Fruit fly (Drosophila melanogaster) whole organism, prepupa: Measurements from ENCODE around the gene CG31661.

Experiments used
- Blimp-1 ChIP-seq: fragments of 200-800 bp; sonication (Bioruptor generic); optimal IDR thresholded peaks from 3 replicates; lab custom pipeline; 2017; ENCODE audit warnings: missing biosample characterization, missing genetic modification characterization, mild to moderate bottlenecking, moderate library complexity, missing genetic modification reagents
- CG10669 ChIP-seq: fragments of 200-800 bp; sonication (Bioruptor generic); optimal IDR thresholded peaks from 3 replicates; lab custom pipeline; 2018; ENCODE audit warnings: missing biosample characterization, mild to moderate bottlenecking, missing genetic modification characterization, moderate library complexity
- CG11762 ChIP-seq: fragments of 200-800 bp; sonication (Bioruptor generic); optimal IDR thresholded peaks from 3 replicates; lab custom pipeline; 2016; ENCODE audit warnings: missing biosample characterization, missing genetic modification characterization; ENCODE audit not compliant: insufficient read depth
- CG15336 ChIP-seq: fragments of 200-800 bp; sonication (Bioruptor generic); IDR thresholded peaks from 2 replicates; pipeline ENCODE4 v1.3.6; 2022; ENCODE audit warnings: missing biosample characterization, missing genetic modification characterization
- CG3032 ChIP-seq: fragments of 200-800 bp; optimal IDR thresholded peaks from 2 replicates; lab custom pipeline; 2019; ENCODE audit warnings: missing biosample characterization, mild to moderate bottlenecking, missing genetic modification characterization, moderate library complexity
- CG31627 ChIP-seq: fragments of 200-800 bp; sonication (Bioruptor generic); optimal IDR thresholded peaks from 3 replicates; lab custom pipeline; 2016; ENCODE audit warnings: missing biosample characterization, missing genetic modification characterization
- CG32006 ChIP-seq: fragments of 200-800 bp; sonication (Bioruptor generic); optimal IDR thresholded peaks from 3 replicates; lab custom pipeline; 2017; ENCODE audit warnings: missing biosample characterization, mild to moderate bottlenecking, missing genetic modification characterization
- CG3919 ChIP-seq: fragments of 200-800 bp; sonication (Bioruptor generic); optimal IDR thresholded peaks from 3 replicates; lab custom pipeline; 2016; ENCODE audit warnings: missing biosample characterization, missing genetic modification characterization
- CG6163 ChIP-seq: fragments of 200-800 bp; sonication (Bioruptor generic); IDR thresholded peaks from 3 replicates; pipeline ENCODE4 v1.3.6; 2022; ENCODE audit warnings: missing biosample characterization, missing genetic modification characterization
- CG6792 ChIP-seq: fragments of 200-800 bp; sonication (Bioruptor generic); optimal IDR thresholded peaks from 3 replicates; lab custom pipeline; 2016; ENCODE audit warnings: missing biosample characterization, missing genetic modification characterization
- CG9139 ChIP-seq: fragments of 200-800 bp; sonication (Bioruptor generic); optimal IDR thresholded peaks from 3 replicates; lab custom pipeline; 2017; ENCODE audit warnings: missing biosample characterization, mild to moderate bottlenecking, missing genetic modification characterization
- Eip78C ChIP-seq: fragments of 200-800 bp; sonication (Bioruptor generic); peaks from one replicate; lab custom pipeline; 2016; ENCODE audit warnings: missing biosample characterization, missing genetic modification characterization
- Eip93F ChIP-seq: fragments of 200-800 bp; sonication (Bioruptor generic); optimal IDR thresholded peaks from 2 replicates; lab custom pipeline; 2016; ENCODE audit warnings: missing biosample characterization, mild to moderate bottlenecking, missing genetic modification characterization
- Ets96B ChIP-seq: fragments of 200-800 bp; optimal IDR thresholded peaks from 2 replicates; lab custom pipeline; 2019; ENCODE audit warnings: missing biosample characterization, mild to moderate bottlenecking, missing genetic modification characterization, moderate library complexity
- Gug ChIP-seq: fragments of 200-800 bp; sonication (Bioruptor generic); IDR thresholded peaks from 2 replicates; pipeline ENCODE4 v1.3.6; 2022; ENCODE audit warnings: missing biosample characterization, missing genetic modification characterization
- Hr38 ChIP-seq: sonication (Bioruptor generic); optimal IDR thresholded peaks from 2 replicates; lab custom pipeline; 2016; ENCODE audit warnings: missing biosample characterization, missing genetic modification characterization
- Hr39 ChIP-seq: fragments of 200-800 bp; sonication (Bioruptor generic); optimal IDR thresholded peaks from 2 replicates; lab custom pipeline; 2016; ENCODE audit warnings: missing biosample characterization, missing genetic modification characterization
- Hr4 ChIP-seq: fragments of 200-800 bp; sonication (Bioruptor generic); optimal IDR thresholded peaks from 3 replicates; lab custom pipeline; 2016; ENCODE audit warnings: missing biosample characterization, missing genetic modification characterization
- Lpt ChIP-seq: fragments of 200-800 bp; sonication (Bioruptor generic); optimal IDR thresholded peaks from 3 replicates; lab custom pipeline; 2016; ENCODE audit warnings: missing biosample characterization, missing genetic modification characterization
- Met ChIP-seq: fragments of 200-800 bp; sonication (Bioruptor generic); optimal IDR thresholded peaks from 3 replicates; lab custom pipeline; 2016; ENCODE audit warnings: missing biosample characterization, missing genetic modification characterization
- Smox ChIP-seq: fragments of 200-800 bp; sonication (Bioruptor generic); optimal IDR thresholded peaks from 3 replicates; lab custom pipeline; 2016; ENCODE audit warnings: missing biosample characterization, missing genetic modification characterization
- Sox102F ChIP-seq: fragments of 200-800 bp; sonication (Bioruptor generic); optimal IDR thresholded peaks from 2 replicates; lab custom pipeline; 2016; ENCODE audit warnings: missing biosample characterization, mild to moderate bottlenecking, missing genetic modification characterization
- Sox14 ChIP-seq: fragments of 200-800 bp; sonication (Bioruptor generic); optimal IDR thresholded peaks from 3 replicates; lab custom pipeline; 2016; ENCODE audit warnings: missing biosample characterization, missing genetic modification characterization
- achi ChIP-seq: fragments of 200-800 bp; sonication (Bioruptor generic); optimal IDR thresholded peaks from 3 replicates; lab custom pipeline; 2016; ENCODE audit warnings: missing biosample characterization, missing genetic modification characterization
- acj6 ChIP-seq: fragments of 200-800 bp; sonication (Bioruptor generic); optimal IDR thresholded peaks from 3 replicates; lab custom pipeline; 2016; ENCODE audit warnings: missing biosample characterization, missing genetic modification characterization
- cyc ChIP-seq: fragments of 200-800 bp; sonication (Bioruptor generic); optimal IDR thresholded peaks from 3 replicates; lab custom pipeline; 2016; ENCODE audit warnings: missing biosample characterization, missing genetic modification characterization
- dac ChIP-seq: fragments of 200-800 bp; sonication (Bioruptor generic); optimal IDR thresholded peaks from 2 replicates; lab custom pipeline; 2017; ENCODE audit warnings: missing biosample characterization, mild to moderate bottlenecking, missing genetic modification characterization
- esn ChIP-seq: fragments of 200-800 bp; sonication (Bioruptor generic); optimal IDR thresholded peaks from 2 replicates; lab custom pipeline; 2016; ENCODE audit warnings: missing biosample characterization, mild to moderate bottlenecking, missing genetic modification characterization, moderate library complexity
- fkh ChIP-seq: fragments of 200-800 bp; sonication (Bioruptor generic); optimal IDR thresholded peaks from 3 replicates; lab custom pipeline; 2017; ENCODE audit warnings: missing biosample characterization, mild to moderate bottlenecking, missing genetic modification characterization, moderate library complexity
- lz ChIP-seq: fragments of 200-800 bp; sonication (Bioruptor generic); optimal IDR thresholded peaks from 3 replicates; lab custom pipeline; 2016; ENCODE audit warnings: missing biosample characterization, missing genetic modification characterization
- net ChIP-seq: fragments of 200-800 bp; sonication (Bioruptor generic); optimal IDR thresholded peaks from 3 replicates; lab custom pipeline; 2016; ENCODE audit warnings: missing biosample characterization, missing genetic modification characterization
- pdm3 ChIP-seq: fragments of 200-800 bp; sonication (Bioruptor generic); optimal IDR thresholded peaks from 3 replicates; lab custom pipeline; 2016; ENCODE audit warnings: missing biosample characterization, missing genetic modification characterization
- salr ChIP-seq, 2 experiments: fragments of 200-800 bp; sonication (Bioruptor generic); optimal IDR thresholded peaks; 3 replicates each; lab custom pipeline; 2016 to 2018; ENCODE audit warnings: missing biosample characterization in 2 of 2, missing genetic modification characterization in 2 of 2, mild to moderate bottlenecking in 1 of 2
- svp ChIP-seq: fragments of 200-800 bp; sonication (Bioruptor generic); peaks from one replicate; lab custom pipeline; 2016; ENCODE audit warnings: missing biosample characterization, missing genetic modification characterization
- topi ChIP-seq: fragments of 200-800 bp; sonication (Bioruptor generic); optimal IDR thresholded peaks from 3 replicates; lab custom pipeline; 2016; ENCODE audit warnings: missing biosample characterization, missing genetic modification characterization

The CG31661 gene

dm6 chr2L:1485975-1486665 is 10.9 kb upstream of the CG31661 start (continued):
- TF ChIP-seq topi (GFP tag; lab: Kevin White, UChicago), result peak; percentile 70
- TF ChIP-seq Eip93F (GFP tag; lab: Kevin White, UChicago), result peak; percentile 32
- peak; percentile 70 for TF ChIP-seq Sox102F
- TF ChIP-seq Hr38 (GFP tag; lab: Kevin White, UChicago), result no peak
- peak; percentile 56 for TF ChIP-seq Smox (GFP tag; lab: Kevin White, UChicago)
- peak; percentile 54 for TF ChIP-seq net (GFP tag; lab: Kevin White, UChicago)
- TF ChIP-seq achi (GFP tag; lab: Kevin White, UChicago), result peak; percentile 65
- TF ChIP-seq CG6792 (GFP tag; lab: Kevin White, UChicago), result peak; percentile 64
- TF ChIP-seq Ets96B (tag; lab: Kevin White, UChicago), result peak; percentile 67
- peak; percentile 74 for TF ChIP-seq esn
- TF ChIP-seq Lpt, result peak; percentile 41
- TF ChIP-seq Hr4 (GFP tag; lab: Kevin White, UChicago), result peak; percentile 79
- peak; percentile 85 for TF ChIP-seq Gug (GFP tag; lab: Robert Waterston, UW)
- peak; percentile 65 to 73 for TF ChIP-seq salr (GFP tag; optimal IDR thresholded peaks at IDR 0.05; lab: Kevin White, UChicago)
- TF ChIP-seq Hr39 (GFP tag; lab: Kevin White, UChicago), result peak; percentile 56
- TF ChIP-seq Sox14 (GFP tag; lab: Kevin White, UChicago), result peak; percentile 74
- TF ChIP-seq CG10669 (GFP tag; lab: Kevin White, UChicago), result peak; percentile 83
- TF ChIP-seq CG3032, result peak; percentile 83
- TF ChIP-seq acj6 (GFP tag; lab: Kevin White, UChicago), result peak; percentile 63
- TF ChIP-seq CG11762, result peak; percentile 64
- TF ChIP-seq Blimp-1 (GFP tag; lab: Kevin White, UChicago), result peak; percentile 15
- peak; percentile 69 for TF ChIP-seq CG3919 (GFP tag; lab: Kevin White, UChicago)
- peak; percentile 60 for TF ChIP-seq CG9139 (GFP tag; lab: Kevin White, UChicago)
- peak; percentile 80 for TF ChIP-seq CG6163

dm6 chr2L:1491791-1492345 is 5.2 kb upstream of the CG31661 start, which contains the start of gene CG31928:
Gene CG31928 (plus strand): TSS chr2L:1492295.
- peak; percentile 21 for TF ChIP-seq CG31627 (GFP tag; lab: Kevin White, UChicago)
- no peak for TF ChIP-seq CG32006 (GFP tag; lab: Kevin White, UChicago)
- TF ChIP-seq pdm3 (GFP tag; lab: Kevin White, UChicago), result no peak
- peak; percentile 4 for TF ChIP-seq Met
- peak; percentile 7 for TF ChIP-seq lz (GFP tag; lab: Kevin White, UChicago)
- no peak for TF ChIP-seq cyc
- no peak for TF ChIP-seq achi (GFP tag; lab: Kevin White, UChicago)
- TF ChIP-seq Eip78C (GFP tag; lab: Kevin White, UChicago), result peak; percentile 2

dm6 chr2L:1493770-1494169 is 3.3 kb upstream of the CG31661 start, which contains the start of gene CG33128:
Gene CG33128 (plus strand): TSS chr2L:1494070.
- no peak for TF ChIP-seq Sox14 (GFP tag; lab: Kevin White, UChicago)

DNA sequence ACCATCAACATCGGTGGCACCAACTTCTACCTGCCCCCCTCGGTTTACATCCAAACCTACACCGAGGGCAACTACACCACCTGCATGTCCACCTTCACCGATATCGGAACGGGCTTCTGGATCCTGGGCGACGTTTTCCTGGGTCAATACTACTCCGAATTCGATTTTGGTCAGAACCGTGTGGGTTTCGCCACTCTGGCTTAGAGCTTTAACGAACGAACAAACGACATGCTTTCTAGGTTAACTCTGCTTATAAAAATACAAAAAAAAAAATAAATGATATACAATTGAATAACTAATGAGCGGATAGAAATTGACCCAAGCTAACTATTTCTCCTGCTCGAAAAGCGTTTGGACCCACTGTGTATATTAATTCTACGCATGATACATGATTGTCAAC is 1.9 kb upstream of the CG31661 start, which contains the start of gene CG31926:
TSS of gene CG31926 (plus strand) at position 301 of the 400 bp plus-strand sequence.
- TF ChIP-seq Gug (GFP tag; lab: Robert Waterston, UW) (no peak), svp (GFP tag; lab: Kevin White, UChicago) (peak; percentile 0)

DNA sequence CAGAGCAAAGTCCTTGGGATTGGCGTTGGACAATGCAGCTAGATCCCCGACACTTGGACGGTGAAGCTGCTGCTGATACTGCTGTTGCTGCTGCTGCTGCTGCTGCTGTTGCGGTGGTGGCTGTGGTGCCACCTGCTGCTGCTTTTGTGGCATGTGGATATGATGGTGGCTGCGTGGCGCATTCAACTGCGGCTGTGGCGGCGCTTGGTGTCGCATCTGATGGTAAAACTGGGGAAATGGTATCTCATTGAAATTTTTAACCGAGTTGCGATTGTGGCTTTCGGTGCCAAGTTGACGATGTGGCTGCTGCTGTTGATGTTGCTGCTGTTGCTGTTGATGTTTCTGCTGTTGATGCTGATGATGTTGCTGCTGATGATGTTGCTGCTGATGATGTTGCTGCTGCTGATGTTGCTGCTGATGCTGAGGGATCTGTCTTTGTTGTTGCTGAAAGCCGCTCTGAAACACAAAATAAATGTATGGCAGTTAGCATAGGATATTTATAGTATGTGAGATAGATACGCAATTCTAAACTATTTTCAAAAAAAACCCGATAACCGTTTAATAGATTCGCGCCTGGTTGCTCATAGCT is 2.0 kb downstream of the CG31661 start:
- TF ChIP-seq CG11762 (no peak), dac (GFP tag; lab: Kevin White, UChicago) (no peak), CG3919 (GFP tag; lab: Kevin White, UChicago) (peak; percentile 13), fkh (GFP tag; lab: Kevin White, UChicago) (no peak), CG15336 (GFP tag; lab: Robert Waterston, UW) (no peak), Hr4 (GFP tag; lab: Kevin White, UChicago) (no peak)
